Worm (Caenorhabditis elegans) whole organism, young adult: Measurements from ENCODE around the gene pitr-6.

Experiments used
- B0261.1 ChIP-seq: sonication (generic microtip); optimal IDR thresholded peaks from 2 replicates; lab custom pipeline; 2016; ENCODE audit warnings: mild to moderate bottlenecking, missing genetic modification characterization, moderate library complexity, missing compliant biosample characterization
- F22D6.2 ChIP-seq: sonication (generic microtip); optimal IDR thresholded peaks from 2 replicates; lab custom pipeline; 2016; ENCODE audit warnings: mild to moderate bottlenecking, missing genetic modification characterization, missing compliant biosample characterization
- F49E8.2 ChIP-seq: sonication (generic microtip); optimal IDR thresholded peaks from 3 replicates; lab custom pipeline; 2017; ENCODE audit warnings: missing genetic modification characterization, mild to moderate bottlenecking, missing compliant biosample characterization, antibody characterized with exemption, moderate library complexity; ENCODE audit not compliant: insufficient read depth
- F57A8.1 ChIP-seq: fragments of 200-800 bp; sonication (Bioruptor generic); optimal IDR thresholded peaks from 2 replicates; lab custom pipeline; 2018; ENCODE audit warnings: mild to moderate bottlenecking, missing genetic modification characterization, moderate library complexity, missing compliant biosample characterization
- T07F8.4 ChIP-seq: sonication (generic microtip); optimal IDR thresholded peaks from 2 replicates; lab custom pipeline; 2016; ENCODE audit warnings: mild to moderate bottlenecking, missing genetic modification characterization, moderate library complexity, missing compliant biosample characterization
- Y53F4B.3 ChIP-seq: fragments of 200-800 bp; sonication (Bioruptor generic); IDR thresholded peaks from 2 replicates; pipeline ENCODE4 v1.3.6; 2022; ENCODE audit warnings: missing genetic modification reagents, missing genetic modification characterization, missing compliant biosample characterization
- Y53G8AR.9 ChIP-seq: fragments of 200-800 bp; sonication (Bioruptor generic); conservative IDR thresholded peaks from 2 replicates; pipeline ENCODE4 v1.3.6; 2022; ENCODE audit warnings: missing genetic modification reagents, missing genetic modification characterization, missing compliant biosample characterization
- Y56A3A.18 ChIP-seq: fragments of 200-800 bp; sonication (Bioruptor generic); IDR thresholded peaks from 2 replicates; pipeline ENCODE4 v1.3.6; 2022; ENCODE audit warnings: missing genetic modification reagents, missing genetic modification characterization, missing compliant biosample characterization
- aptf-3 ChIP-seq: fragments of 200-800 bp; sonication (Bioruptor generic); IDR thresholded peaks from 2 replicates; pipeline ENCODE4 v1.3.6; 2022; ENCODE audit warnings: missing genetic modification characterization, missing compliant biosample characterization
- bed-2 ChIP-seq: fragments of 200-800 bp; sonication (Bioruptor generic); IDR thresholded peaks from 2 replicates; pipeline ENCODE4 v1.3.6; 2022; ENCODE audit warnings: missing genetic modification reagents, missing genetic modification characterization, missing compliant biosample characterization
- ccch-3 ChIP-seq: fragments of 200-800 bp; sonication (Bioruptor generic); optimal IDR thresholded peaks from 2 replicates; lab custom pipeline; 2018; ENCODE audit warnings: mild to moderate bottlenecking, missing genetic modification characterization, missing compliant biosample characterization
- ceh-58 ChIP-seq: fragments of 200-800 bp; sonication (Bioruptor generic); IDR thresholded peaks from 2 replicates; pipeline ENCODE4 v1.3.6; 2022; ENCODE audit warnings: missing genetic modification characterization, missing compliant biosample characterization
- ceh-79 ChIP-seq: sonication (generic microtip); optimal IDR thresholded peaks from 2 replicates; lab custom pipeline; 2017; ENCODE audit warnings: mild to moderate bottlenecking, missing genetic modification characterization, missing compliant biosample characterization
- die-1 ChIP-seq: sonication (generic microtip); optimal IDR thresholded peaks from 2 replicates; lab custom pipeline; 2016; ENCODE audit warnings: missing genotype, mild to moderate bottlenecking, missing genetic modification characterization, missing compliant biosample characterization
- dpl-1 ChIP-seq: fragments of 150-350 bp; optimal IDR thresholded peaks from 2 replicates; lab custom pipeline; 2014; ENCODE audit warnings: missing biosample characterization, missing genetic modification reagents, missing genetic modification characterization
- egl-44 ChIP-seq: fragments of 200-800 bp; sonication (Bioruptor generic); IDR thresholded peaks from 2 replicates; pipeline ENCODE4 v1.3.6; 2022; ENCODE audit warnings: missing genetic modification reagents, missing genetic modification characterization, missing compliant biosample characterization
- ekl-4 ChIP-seq: fragments of 200-800 bp; sonication (Bioruptor generic); IDR thresholded peaks from 2 replicates; pipeline ENCODE4 v1.3.6; 2022; ENCODE audit warnings: missing genetic modification reagents, missing genetic modification characterization, missing compliant biosample characterization
- fkh-3 ChIP-seq: sonication (generic microtip); optimal IDR thresholded peaks from 2 replicates; lab custom pipeline; 2016; ENCODE audit warnings: mild to moderate bottlenecking, missing genetic modification characterization, missing compliant biosample characterization
- gei-17 ChIP-seq: fragments of 200-800 bp; sonication (Bioruptor generic); optimal IDR thresholded peaks from 2 replicates; lab custom pipeline; 2018; ENCODE audit warnings: mild to moderate bottlenecking, missing genetic modification characterization, missing compliant biosample characterization
- him-1 ChIP-seq: sonication (generic microtip); optimal IDR thresholded peaks from 2 replicates; lab custom pipeline; 2016; ENCODE audit warnings: missing genotype, missing genetic modification reagents, missing genetic modification characterization, missing compliant biosample characterization
- hrde-1 ChIP-seq: sonication (generic microtip); optimal IDR thresholded peaks from 2 replicates; lab custom pipeline; 2016; ENCODE audit warnings: missing genetic modification characterization, mild to moderate bottlenecking, missing compliant biosample characterization, moderate library complexity, missing genotype, missing genetic modification reagents, borderline replicate concordance
- let-607 ChIP-seq, 2 experiments: fragments of 200-800 bp in 1 of 2; sonication (Bioruptor generic) in 1 of 2; sonication (generic microtip) in 1 of 2; optimal IDR thresholded peaks; 2 replicates each; lab custom pipeline; 2016 to 2018; ENCODE audit warnings: mild to moderate bottlenecking in 2 of 2, missing compliant biosample characterization in 2 of 2, missing genetic modification characterization in 2 of 2, moderate library complexity in 2 of 2, missing genotype in 1 of 2
- lir-1 ChIP-seq: fragments of 200-800 bp; sonication (Bioruptor generic); conservative IDR thresholded peaks from 2 replicates; pipeline ENCODE4 v1.3.6; 2022; ENCODE audit warnings: missing genetic modification reagents, missing genetic modification characterization, missing compliant biosample characterization
- madf-10 ChIP-seq: sonication (generic microtip); optimal IDR thresholded peaks from 2 replicates; lab custom pipeline; 2016; ENCODE audit warnings: mild to moderate bottlenecking, missing genetic modification characterization, missing compliant biosample characterization
- madf-8 ChIP-seq: fragments of 200-800 bp; sonication (Bioruptor generic); conservative IDR thresholded peaks from 2 replicates; pipeline ENCODE4 v1.3.6; 2022; ENCODE audit warnings: missing genetic modification reagents, missing genetic modification characterization, missing compliant biosample characterization
- nfya-2 ChIP-seq: fragments of 200-800 bp; sonication (Bioruptor generic); IDR thresholded peaks from 2 replicates; pipeline ENCODE4 v1.3.6; 2022; ENCODE audit warnings: missing genetic modification reagents, missing genetic modification characterization, missing compliant biosample characterization
- nfyb-1 ChIP-seq: fragments of 200-800 bp; sonication (Bioruptor generic); IDR thresholded peaks from 2 replicates; pipeline ENCODE4 v1.3.6; 2022; ENCODE audit warnings: missing genetic modification reagents, missing genetic modification characterization, missing compliant biosample characterization
- rec-8 ChIP-seq, 2 experiments: sonication (generic microtip); optimal IDR thresholded peaks; 2 replicates each; lab custom pipeline; 2016; ENCODE audit warnings: mild to moderate bottlenecking in 2 of 2, missing genetic modification characterization in 2 of 2, missing genetic modification reagents in 2 of 2, missing genotype in 2 of 2, missing biosample characterization in 1 of 2, missing compliant biosample characterization in 1 of 2, moderate library complexity in 1 of 2
- sea-2 ChIP-seq: fragments of 200-800 bp; sonication (Bioruptor generic); IDR thresholded peaks from 2 replicates; pipeline ENCODE4 v1.3.6; 2022; ENCODE audit warnings: missing genetic modification characterization, missing compliant biosample characterization
- snpc-1.3 ChIP-seq: sonication (generic microtip); optimal IDR thresholded peaks from 2 replicates; lab custom pipeline; 2017; ENCODE audit warnings: missing genetic modification characterization, mild to moderate bottlenecking, missing compliant biosample characterization, antibody characterized with exemption, moderate library complexity, missing genotype, missing genetic modification reagents; ENCODE audit not compliant: insufficient read depth
- sptf-2 ChIP-seq: fragments of 200-800 bp; sonication (Bioruptor generic); optimal IDR thresholded peaks from 2 replicates; lab custom pipeline; 2018; ENCODE audit warnings: mild to moderate bottlenecking, missing genetic modification characterization, missing compliant biosample characterization
- tbx-9 ChIP-seq: sonication (generic microtip); optimal IDR thresholded peaks from 2 replicates; lab custom pipeline; 2016; ENCODE audit warnings: borderline replicate concordance, missing genetic modification characterization, inconsistent platforms, missing compliant biosample characterization
- zim-3 ChIP-seq: sonication (generic microtip); optimal IDR thresholded peaks from 2 replicates; lab custom pipeline; 2017; ENCODE audit warnings: mild to moderate bottlenecking, missing genetic modification characterization, moderate library complexity, missing compliant biosample characterization
- ztf-18 ChIP-seq: sonication (generic microtip); optimal IDR thresholded peaks from 2 replicates; lab custom pipeline; 2016; ENCODE audit warnings: missing genotype, mild to moderate bottlenecking, missing genetic modification characterization, missing compliant biosample characterization
- ztf-28 ChIP-seq: fragments of 200-800 bp; sonication (Bioruptor generic); IDR thresholded peaks from 2 replicates; pipeline ENCODE4 v1.3.6; 2022; ENCODE audit warnings: missing genetic modification reagents, missing genetic modification characterization, missing compliant biosample characterization

Gene pitr-6

DNA sequence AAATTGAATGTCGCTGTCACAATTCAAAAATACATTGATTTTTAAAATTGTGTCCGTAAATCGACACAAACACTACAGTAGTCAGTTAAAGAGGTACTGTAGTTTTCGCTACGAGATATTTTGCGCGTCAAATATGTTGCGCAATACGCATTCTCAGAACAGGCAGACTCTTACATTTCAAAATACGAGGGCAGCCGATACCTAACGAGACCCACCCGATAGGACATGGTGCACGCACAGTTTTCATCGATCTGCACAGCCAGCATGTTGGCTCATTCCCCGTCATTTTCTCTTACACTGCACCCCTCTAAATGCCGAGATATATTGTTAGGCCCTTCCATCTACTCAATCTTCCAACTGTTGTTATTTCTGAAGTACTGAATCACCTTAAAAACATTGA, 17.1 kb downstream of the pitr-6 start, which contains the start of gene F15A4.2:
F15A4.2 (plus strand) TSS at position 301 of the 400 bp plus-strand sequence.
- TF ChIP-seq die-1 (tag; lab: Kevin White, UChicago): no peak

DNA sequence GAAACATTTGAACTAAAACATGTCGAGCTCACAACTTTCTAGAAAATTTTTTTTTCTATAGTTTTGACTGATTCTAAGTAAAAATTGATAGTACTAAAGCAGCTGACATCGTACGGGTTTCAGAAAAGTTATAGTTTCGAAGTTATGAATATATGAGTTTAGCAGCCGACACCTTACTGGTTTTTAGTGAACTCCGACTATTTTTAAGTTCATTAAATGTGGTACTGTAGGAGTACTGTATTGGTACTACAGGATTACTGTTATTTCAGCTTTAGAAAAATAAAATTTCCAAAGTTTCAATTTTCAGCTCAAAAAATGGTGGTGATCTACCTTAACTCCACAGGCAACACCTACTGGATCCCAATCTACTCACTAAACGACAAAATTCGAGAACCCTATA, 20.4 kb downstream of the pitr-6 start, which contains the start of gene sre-37:
sre-37 (plus strand) TSS at position 301 of the 400 bp plus-strand sequence.
- TF ChIP-seq let-607 (tag; optimal IDR thresholded peaks at IDR 0.05; lab: Kevin White, UChicago): no peak

DNA sequence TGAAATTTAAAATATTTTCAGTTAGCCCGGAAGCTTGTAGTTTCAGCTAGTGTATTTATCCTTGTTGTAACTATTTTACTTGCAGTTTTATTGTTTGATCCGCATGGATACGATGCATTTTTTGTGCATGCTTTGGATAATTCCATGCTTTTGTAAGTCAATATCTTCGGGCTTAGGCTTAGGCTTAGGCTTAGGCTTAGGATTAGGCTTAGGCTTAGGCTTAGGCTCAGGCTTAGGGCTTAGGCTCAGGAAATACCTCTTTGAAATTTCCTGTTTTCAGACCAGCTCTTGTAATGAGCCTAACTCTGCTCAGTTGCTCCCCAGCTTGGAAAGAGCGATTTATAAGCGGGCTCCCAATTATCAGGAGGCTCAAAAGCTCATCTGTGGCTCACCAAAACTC, 21.9 kb downstream of the pitr-6 start, which contains the start of gene srg-16:
srg-16 (plus strand) TSS at position 87 of the 400 bp plus-strand sequence.
- TF ChIP-seq rec-8 (tag; optimal IDR thresholded peaks at IDR 0.05; lab: Kevin White, UChicago) (no peak), ztf-28 (GFP tag; lab: Robert Waterston, UW) (no peak), B0261.1 (tag; lab: Kevin White, UChicago) (no peak), die-1 (tag; lab: Kevin White, UChicago) (no peak), gei-17 (GFP tag; lab: Kevin White, UChicago) (no peak), Y56A3A.18 (GFP tag; lab: Robert Waterston, UW) (no peak), bed-2 (GFP tag; lab: Robert Waterston, UW) (no peak), fkh-3 (tag; lab: Kevin White, UChicago) (no peak), F22D6.2 (tag; lab: Kevin White, UChicago) (no peak), Y53F4B.3 (GFP tag; lab: Robert Waterston, UW) (no peak), ceh-58 (GFP tag; lab: Robert Waterston, UW) (no peak), snpc-1.3 (tag; lab: Kevin White, UChicago) (no peak), ceh-79 (tag; lab: Kevin White, UChicago) (no peak), dpl-1 (GFP tag; lab: Kevin White, UChicago) (no peak), madf-8 (GFP tag; lab: Robert Waterston, UW) (no peak), hrde-1 (no peak), nfya-2 (GFP tag; lab: Robert Waterston, UW) (no peak), zim-3 (tag; lab: Kevin White, UChicago) (no peak), T07F8.4 (tag; lab: Kevin White, UChicago) (no peak)

DNA sequence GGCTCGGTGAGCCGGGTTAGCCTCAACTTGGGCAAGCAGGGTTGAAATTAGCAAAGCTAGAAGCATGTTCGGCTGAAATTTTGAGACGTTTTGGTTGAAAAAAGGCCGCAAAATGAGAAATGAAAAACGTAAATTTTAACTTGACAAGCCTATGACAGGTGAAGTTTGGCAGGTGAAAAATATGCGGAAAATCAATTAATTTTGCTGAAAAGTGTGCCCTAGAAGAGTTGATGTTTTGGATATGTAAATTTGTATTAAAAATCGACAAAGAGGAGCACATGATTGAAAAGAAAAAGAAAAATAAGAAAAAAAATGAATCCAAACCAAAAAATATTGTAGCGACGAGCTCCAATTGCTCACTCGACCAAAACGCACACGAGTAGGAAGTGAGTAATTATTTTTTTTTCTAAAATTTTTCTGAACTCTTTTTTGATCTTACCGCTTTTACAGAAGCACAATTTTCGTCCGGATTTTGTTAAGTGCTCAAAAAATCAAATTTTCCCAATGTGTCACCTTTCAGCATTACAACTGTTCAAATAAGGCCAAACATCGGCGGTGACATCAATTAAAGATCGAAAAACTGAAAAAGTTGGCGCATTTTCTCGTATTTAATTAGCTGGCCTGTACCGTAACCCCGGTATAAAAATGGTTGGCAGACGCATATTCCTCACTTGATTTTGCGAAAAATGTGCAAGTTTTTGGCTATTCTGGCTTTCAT, 26.2 kb downstream of the pitr-6 start, which contains the start of the genes F15A4.5 and phat-8:
F15A4.5 (minus strand) TSS at position 101 of the 718 bp plus-strand sequence.
phat-8 (plus strand) TSS at position 668 of the 718 bp plus-strand sequence.
- TF ChIP-seq nfyb-1 (GFP tag; lab: Robert Waterston, UW) (no peak), egl-44 (GFP tag; lab: Robert Waterston, UW) (no peak), T07F8.4 (tag; lab: Kevin White, UChicago) (no peak), sptf-2 (GFP tag; lab: Kevin White, UChicago) (no peak), ccch-3 (GFP tag; lab: Kevin White, UChicago) (no peak), Y53G8AR.9 (GFP tag; lab: Robert Waterston, UW) (no peak), F49E8.2 (tag; lab: Kevin White, UChicago) (no peak), Y56A3A.18 (GFP tag; lab: Robert Waterston, UW) (no peak), rec-8 (tag; optimal IDR thresholded peaks at IDR 0.05; lab: Kevin White, UChicago) (no peak), madf-10 (tag; lab: Kevin White, UChicago) (no peak), him-1 (tag; lab: Kevin White, UChicago) (no peak), tbx-9 (tag; lab: Kevin White, UChicago) (no peak), lir-1 (GFP tag; lab: Robert Waterston, UW) (no peak), sea-2 (GFP tag; lab: Robert Waterston, UW) (no peak), F57A8.1 (GFP tag; lab: Kevin White, UChicago) (no peak), aptf-3 (no peak), ztf-18 (tag; lab: Kevin White, UChicago) (no peak), nfya-2 (GFP tag; lab: Robert Waterston, UW) (no peak), ekl-4 (GFP tag; lab: Robert Waterston, UW) (no peak)
